Fruit fly (Drosophila melanogaster) whole organism, embryonic: ENCODE results near the gene CG15212.

ENCODE experiments used
- Adf1 ChIP-seq: fragments of 200-800 bp; sonication (Bioruptor generic); IDR thresholded peaks from 2 replicates; pipeline ENCODE4 v1.3.6; 2022; ENCODE audit warnings: missing biosample characterization, missing genetic modification characterization
- Bdp1 ChIP-seq: fragments of 200-800 bp; sonication (Bioruptor generic); optimal IDR thresholded peaks from 3 replicates; lab custom pipeline; 2016; ENCODE audit warnings: missing biosample characterization, missing genetic modification characterization
- Bgb ChIP-seq: fragments of 200-800 bp; sonication (Bioruptor generic); IDR thresholded peaks from 2 replicates; pipeline ENCODE4 v1.3.6; 2022; ENCODE audit warnings: missing biosample characterization, missing genetic modification characterization; ENCODE audit not compliant: partially characterized antibody
- CG10366 ChIP-seq: fragments of 200-800 bp; sonication (Bioruptor generic); IDR thresholded peaks from 2 replicates; pipeline ENCODE4 v1.3.6; 2022; ENCODE audit warnings: missing biosample characterization, missing genetic modification characterization
- CG10462 ChIP-seq: fragments of 200-800 bp; sonication (Bioruptor generic); optimal IDR thresholded peaks from 2 replicates; lab custom pipeline; 2016; ENCODE audit warnings: missing biosample characterization, missing genetic modification characterization
- CG10543 ChIP-seq: fragments of 200-800 bp; sonication (Bioruptor generic); optimal IDR thresholded peaks from 3 replicates; lab custom pipeline; 2017; ENCODE audit warnings: missing biosample characterization, mild to moderate bottlenecking, missing genetic modification characterization, moderate library complexity
- CG11085 ChIP-seq: fragments of 200-800 bp; sonication (Bioruptor generic); IDR thresholded peaks from 2 replicates; pipeline ENCODE4 v1.3.6; 2022; ENCODE audit warnings: missing biosample characterization, missing genetic modification characterization
- CG1233 ChIP-seq: fragments of 200-800 bp; sonication (Bioruptor generic); optimal IDR thresholded peaks from 4 replicates; lab custom pipeline; 2018; ENCODE audit warnings: missing biosample characterization, mild to moderate bottlenecking, missing genetic modification characterization
- CG15269 ChIP-seq: fragments of 200-800 bp; sonication (Bioruptor generic); optimal IDR thresholded peaks from 2 replicates; lab custom pipeline; 2018; ENCODE audit warnings: missing biosample characterization, mild to moderate bottlenecking, missing genetic modification characterization, moderate library complexity
- CG18599 ChIP-seq: fragments of 200-800 bp; sonication (Bioruptor generic); optimal IDR thresholded peaks from 3 replicates; lab custom pipeline; 2017; ENCODE audit warnings: missing biosample characterization, missing genetic modification characterization, mild to moderate bottlenecking, moderate library complexity, missing genetic modification reagents
- CG2129 ChIP-seq: fragments of 200-800 bp; sonication (Bioruptor generic); IDR thresholded peaks from 2 replicates; pipeline ENCODE4 v1.3.6; 2022; ENCODE audit warnings: missing biosample characterization, missing genetic modification characterization; ENCODE audit not compliant: partially characterized antibody
- CG2875 ChIP-seq: fragments of 200-800 bp; sonication (Bioruptor generic); optimal IDR thresholded peaks from 2 replicates; lab custom pipeline; 2017; ENCODE audit warnings: missing biosample characterization, mild to moderate bottlenecking, missing genetic modification characterization, missing genetic modification reagents
- CG30020 ChIP-seq: fragments of 200-800 bp; optimal IDR thresholded peaks from 2 replicates; lab custom pipeline; 2019; ENCODE audit warnings: missing biosample characterization, mild to moderate bottlenecking, missing genetic modification characterization, moderate library complexity
- CG3065 ChIP-seq: fragments of 200-800 bp; sonication (Bioruptor generic); optimal IDR thresholded peaks from 2 replicates; lab custom pipeline; 2016; ENCODE audit warnings: missing biosample characterization, missing genetic modification characterization
- CG31224 ChIP-seq: fragments of 200-800 bp; sonication (Bioruptor generic); IDR thresholded peaks from 2 replicates; pipeline ENCODE4 v1.3.6; 2022; ENCODE audit warnings: missing biosample characterization, missing genetic modification characterization
- CG43689 ChIP-seq: fragments of 200-800 bp; sonication (Bioruptor generic); IDR thresholded peaks from 2 replicates; pipeline ENCODE4 v1.3.6; 2022; ENCODE audit warnings: missing biosample characterization, missing genetic modification characterization
- CG6175 ChIP-seq: fragments of 200-800 bp; sonication (Bioruptor generic); IDR thresholded peaks from 3 replicates; pipeline ENCODE4 v1.3.6; 2022; ENCODE audit warnings: missing biosample characterization, missing genetic modification characterization
- CG7357 ChIP-seq: fragments of 200-800 bp; sonication (Bioruptor generic); IDR thresholded peaks from 3 replicates; pipeline ENCODE4 v1.3.6; 2022; ENCODE audit warnings: missing biosample characterization, missing genetic modification characterization
- CG7556 ChIP-seq: fragments of 200-800 bp; sonication (Bioruptor generic); optimal IDR thresholded peaks from 2 replicates; lab custom pipeline; 2017; ENCODE audit warnings: missing biosample characterization, mild to moderate bottlenecking, missing genetic modification characterization
- CG7963 ChIP-seq: fragments of 200-800 bp; sonication (Bioruptor generic); IDR thresholded peaks from 3 replicates; pipeline ENCODE4 v1.3.6; 2022; ENCODE audit warnings: missing biosample characterization, missing genetic modification characterization; ENCODE audit not compliant: partially characterized antibody
- CG7987 ChIP-seq: fragments of 200-800 bp; sonication (Bioruptor generic); optimal IDR thresholded peaks from 2 replicates; lab custom pipeline; 2018; ENCODE audit warnings: missing biosample characterization, mild to moderate bottlenecking, missing genetic modification characterization, moderate library complexity
- CG8765 ChIP-seq: fragments of 200-800 bp; sonication (Bioruptor generic); IDR thresholded peaks from 2 replicates; pipeline ENCODE4 v1.3.6; 2022; ENCODE audit warnings: missing biosample characterization, missing genetic modification characterization
- CG8924 ChIP-seq: fragments of 200-800 bp; optimal IDR thresholded peaks from 3 replicates; lab custom pipeline; 2019; ENCODE audit warnings: missing biosample characterization, mild to moderate bottlenecking, missing genetic modification characterization, moderate library complexity
- CG8944 ChIP-seq: fragments of 200-800 bp; sonication (Bioruptor generic); optimal IDR thresholded peaks from 3 replicates; lab custom pipeline; 2016; ENCODE audit warnings: missing biosample characterization, missing genetic modification characterization
- Doc2 ChIP-seq: fragments of 200-800 bp; sonication (Bioruptor generic); IDR thresholded peaks from 2 replicates; pipeline ENCODE4 v1.3.6; 2022; ENCODE audit warnings: missing biosample characterization, missing genetic modification characterization
- HLH3B ChIP-seq: fragments of 200-800 bp; sonication (Bioruptor generic); IDR thresholded peaks from 2 replicates; pipeline ENCODE4 v1.3.6; 2022; ENCODE audit warnings: missing biosample characterization, missing genetic modification characterization
- Hand ChIP-seq: fragments of 200-800 bp; sonication (Bioruptor generic); optimal IDR thresholded peaks from 2 replicates; lab custom pipeline; 2017; ENCODE audit warnings: mild to moderate bottlenecking, missing biosample characterization, missing genetic modification reagents, missing genetic modification characterization
- MBD-R2 ChIP-seq: fragments of 200-800 bp; sonication (Bioruptor generic); IDR thresholded peaks from 2 replicates; pipeline ENCODE4 v1.3.6; 2022; ENCODE audit warnings: missing biosample characterization, missing genetic modification characterization
- Myb ChIP-seq: fragments of 200-800 bp; sonication (Bioruptor generic); optimal IDR thresholded peaks from 2 replicates; lab custom pipeline; 2016; ENCODE audit warnings: missing biosample characterization, missing genetic modification characterization
- Nf-YA ChIP-seq: fragments of 200-800 bp; sonication (Bioruptor generic); IDR thresholded peaks from 2 replicates; pipeline ENCODE4 v1.3.6; 2022; ENCODE audit warnings: missing biosample characterization, missing genetic modification characterization
- Sry-β ChIP-seq: fragments of 200-800 bp; sonication (Bioruptor generic); optimal IDR thresholded peaks from 2 replicates; lab custom pipeline; 2018; ENCODE audit warnings: missing biosample characterization, mild to moderate bottlenecking, missing genetic modification characterization, moderate library complexity
- Usf ChIP-seq: fragments of 200-800 bp; sonication (Bioruptor generic); optimal IDR thresholded peaks from 2 replicates; lab custom pipeline; 2017; ENCODE audit warnings: missing genotype, missing biosample characterization, missing genetic modification characterization
- al ChIP-seq: fragments of 200-800 bp; sonication (Bioruptor generic); IDR thresholded peaks from 2 replicates; pipeline ENCODE4 v1.3.6; 2022; ENCODE audit warnings: missing biosample characterization, missing genetic modification characterization
- ap ChIP-seq: fragments of 200-800 bp; sonication (Bioruptor generic); IDR thresholded peaks from 2 replicates; pipeline ENCODE4 v1.3.6; 2022; ENCODE audit warnings: missing biosample characterization, missing genetic modification characterization
- ara ChIP-seq: fragments of 200-800 bp; sonication (Bioruptor generic); IDR thresholded peaks from 2 replicates; pipeline ENCODE4 v1.3.6; 2022; ENCODE audit warnings: missing biosample characterization, missing genetic modification characterization
- corto ChIP-seq: fragments of 200-800 bp; sonication (Bioruptor generic); optimal IDR thresholded peaks from 2 replicates; lab custom pipeline; 2016; ENCODE audit warnings: missing biosample characterization, mild to moderate bottlenecking, missing genetic modification characterization, moderate library complexity
- cwo ChIP-seq: fragments of 200-800 bp; sonication (Bioruptor generic); optimal IDR thresholded peaks from 3 replicates; lab custom pipeline; 2017; ENCODE audit warnings: missing biosample characterization, missing genetic modification characterization, mild to moderate bottlenecking, moderate library complexity, missing genetic modification reagents
- emc ChIP-seq: fragments of 200-800 bp; sonication (Bioruptor generic); optimal IDR thresholded peaks from 2 replicates; lab custom pipeline; 2016; ENCODE audit warnings: missing biosample characterization, missing genetic modification characterization
- eyg ChIP-seq: fragments of 200-800 bp; sonication (Bioruptor generic); optimal IDR thresholded peaks from 3 replicates; lab custom pipeline; 2016; ENCODE audit warnings: missing biosample characterization, missing genetic modification characterization
- kay ChIP-seq: fragments of 200-800 bp; sonication (Bioruptor generic); optimal IDR thresholded peaks from 2 replicates; lab custom pipeline; 2016; ENCODE audit warnings: missing biosample characterization, missing genetic modification characterization
- maf-S ChIP-seq: fragments of 200-800 bp; sonication (Bioruptor generic); optimal IDR thresholded peaks from 2 replicates; lab custom pipeline; 2016; ENCODE audit warnings: missing biosample characterization, missing genetic modification characterization
- pnt ChIP-seq: fragments of 200-800 bp; sonication (Bioruptor generic); optimal IDR thresholded peaks from 3 replicates; lab custom pipeline; 2016; ENCODE audit warnings: missing biosample characterization, missing genetic modification characterization
- psq ChIP-seq: fragments of 200-800 bp; sonication (Bioruptor generic); optimal IDR thresholded peaks from 2 replicates; lab custom pipeline; 2017; ENCODE audit warnings: missing biosample characterization, missing genetic modification characterization
- ranshi ChIP-seq: fragments of 200-800 bp; sonication (Bioruptor generic); IDR thresholded peaks from 2 replicates; pipeline ENCODE4 v1.3.6; 2022; ENCODE audit warnings: missing biosample characterization, missing genetic modification characterization
- slp2 ChIP-seq: fragments of 200-800 bp; sonication (Bioruptor generic); optimal IDR thresholded peaks from 2 replicates; lab custom pipeline; 2016; ENCODE audit warnings: missing biosample characterization, missing genetic modification characterization
- sna ChIP-seq: fragments of 200-800 bp; sonication (Bioruptor generic); IDR thresholded peaks from 2 replicates; pipeline ENCODE4 v1.3.6; 2022; ENCODE audit warnings: missing biosample characterization, missing genetic modification characterization; ENCODE audit not compliant: partially characterized antibody
- so ChIP-seq: fragments of 200-800 bp; sonication (Bioruptor generic); IDR thresholded peaks from 3 replicates; pipeline ENCODE4 v1.3.6; 2022; ENCODE audit warnings: missing biosample characterization, missing genetic modification characterization
- sr ChIP-seq: fragments of 200-800 bp; sonication (Bioruptor generic); IDR thresholded peaks from 3 replicates; pipeline ENCODE4 v1.3.6; 2022; ENCODE audit warnings: missing biosample characterization, missing genetic modification characterization
- toy ChIP-seq: fragments of 200-800 bp; sonication (Bioruptor generic); IDR thresholded peaks from 2 replicates; pipeline ENCODE4 v1.3.6; 2022; ENCODE audit warnings: missing biosample characterization, missing genetic modification characterization
- usp ChIP-seq: fragments of >200 bp; optimal IDR thresholded peaks from 2 replicates; lab custom pipeline; 2017; ENCODE audit warnings: missing biosample characterization, missing genetic modification characterization
- vfl ChIP-seq: fragments of 200-800 bp; sonication (Bioruptor generic); optimal IDR thresholded peaks from 2 replicates; lab custom pipeline; 2016; ENCODE audit warnings: missing biosample characterization, missing genetic modification characterization
- zen2 ChIP-seq: fragments of 200-800 bp; sonication (Bioruptor generic); IDR thresholded peaks from 3 replicates; pipeline ENCODE4 v1.3.6; 2022; ENCODE audit warnings: missing biosample characterization, missing genetic modification characterization; ENCODE audit not compliant: partially characterized antibody

The CG15212 gene

dm6 chr3L:5152354-5152806 is 21.0 kb downstream of the CG15212 start, which contains the start of the genes Gen and Srp54k (continued):
- TF ChIP-seq ranshi (GFP tag; lab: Robert Waterston, UW): no peak
- TF ChIP-seq pnt (GFP tag; lab: Kevin White, UChicago): no peak
- peak; percentile 46 for TF ChIP-seq ara (GFP tag; lab: Robert Waterston, UW)
- no peak for TF ChIP-seq CG8924 (tag; lab: Kevin White, UChicago)
- TF ChIP-seq maf-S: peak; percentile 16
- no peak for TF ChIP-seq Adf1
- no peak for TF ChIP-seq Hand (GFP tag; lab: Kevin White, UChicago)
- no peak for TF ChIP-seq CG30020 (tag; lab: Kevin White, UChicago)
- no peak for TF ChIP-seq CG2875 (GFP tag; lab: Kevin White, UChicago)
- TF ChIP-seq CG10462 (GFP tag; lab: Kevin White, UChicago): no peak
- no peak for TF ChIP-seq sr (GFP tag; lab: Robert Waterston, UW)
- peak; percentile 35; the same call in 1 of the 2 replicates for TF ChIP-seq Bgb
- no peak for TF ChIP-seq CG10366 (GFP tag; lab: Robert Waterston, UW)
- no peak for TF ChIP-seq CG7987
- peak; percentile 96 for TF ChIP-seq Sry-β (GFP tag; lab: Kevin White, UChicago)
- TF ChIP-seq CG31224 (GFP tag; lab: Robert Waterston, UW): no peak; the same call in 1 of the 2 replicates
- no peak for TF ChIP-seq cwo (GFP tag; lab: Kevin White, UChicago)
- TF ChIP-seq CG1233 (GFP tag; lab: Kevin White, UChicago): no peak
- no peak for TF ChIP-seq usp (GFP tag; lab: Kevin White, UChicago)
- TF ChIP-seq vfl (GFP tag; lab: Kevin White, UChicago): peak; percentile 57
- no peak for TF ChIP-seq corto (GFP tag; lab: Kevin White, UChicago)
- TF ChIP-seq HLH3B (GFP tag; lab: Robert Waterston, UW): peak; percentile 32; the same call in 1 of the 2 replicates
- no peak for TF ChIP-seq CG2129 (GFP tag; lab: Robert Waterston, UW)
- no peak for TF ChIP-seq CG6175 (GFP tag; lab: Robert Waterston, UW)
- no peak for TF ChIP-seq CG7357 (GFP tag; lab: Robert Waterston, UW)
- no peak for TF ChIP-seq slp2 (GFP tag; lab: Kevin White, UChicago)
- no peak for TF ChIP-seq CG7556 (GFP tag; lab: Kevin White, UChicago)
- no peak; the same call in 1 of the 2 replicates for TF ChIP-seq al (GFP tag; lab: Robert Waterston, UW)
- no peak for TF ChIP-seq emc (GFP tag; lab: Kevin White, UChicago)
- no peak for TF ChIP-seq CG3065
- TF ChIP-seq ap: no peak
- no peak for TF ChIP-seq eyg (GFP tag; lab: Kevin White, UChicago)
- TF ChIP-seq psq (GFP tag; lab: Kevin White, UChicago): peak; percentile 17
- TF ChIP-seq Usf (GFP tag; lab: Kevin White, UChicago): no peak
- no peak for TF ChIP-seq so
- no peak for TF ChIP-seq CG11085 (GFP tag; lab: Robert Waterston, UW)
- peak; percentile 39 for TF ChIP-seq CG10543 (GFP tag; lab: Kevin White, UChicago)
- TF ChIP-seq zen2 (GFP tag; lab: Robert Waterston, UW): no peak
- no peak for TF ChIP-seq CG8944 (GFP tag; lab: Kevin White, UChicago)
- no peak for TF ChIP-seq CG43689 (GFP tag; lab: Robert Waterston, UW)
- TF ChIP-seq sna: no peak
- TF ChIP-seq kay (GFP tag; lab: Kevin White, UChicago): no peak
- TF ChIP-seq CG15269 (tag; lab: Kevin White, UChicago): no peak
- TF ChIP-seq MBD-R2 (GFP tag; lab: Robert Waterston, UW): peak; percentile 94
- TF ChIP-seq CG18599: no peak
- TF ChIP-seq Nf-YA (GFP tag; lab: Robert Waterston, UW): no peak
- no peak for TF ChIP-seq toy (GFP tag; lab: Robert Waterston, UW)
- TF ChIP-seq CG7963 (GFP tag; lab: Robert Waterston, UW): no peak
- no peak for TF ChIP-seq CG8765 (GFP tag; lab: Robert Waterston, UW)
- peak; percentile 27 for TF ChIP-seq Myb
- TF ChIP-seq Doc2 (GFP tag; lab: Robert Waterston, UW): no peak
- no peak for TF ChIP-seq Bdp1 (GFP tag; lab: Kevin White, UChicago)
